Fruit fly (Drosophila melanogaster) whole organism, embryonic: Measurements from ENCODE around the gene CG16753.

Experiments
- CG10979 ChIP-seq: fragments of 200-800 bp; sonication (Bioruptor generic); optimal IDR thresholded peaks from 2 replicates; lab custom pipeline; 2018; ENCODE audit warnings: missing biosample characterization, mild to moderate bottlenecking, missing genetic modification characterization, moderate library complexity
- CG11093 ChIP-seq: fragments of 200-800 bp; sonication (Bioruptor generic); IDR thresholded peaks from 3 replicates; pipeline ENCODE4 v1.3.6; 2022; ENCODE audit warnings: missing biosample characterization, missing genetic modification characterization
- CG11504 ChIP-seq: fragments of 200-800 bp; sonication (Bioruptor generic); optimal IDR thresholded peaks from 3 replicates; lab custom pipeline; 2019; ENCODE audit warnings: missing biosample characterization, mild to moderate bottlenecking, missing genetic modification characterization, moderate library complexity
- CG14050 ChIP-seq: fragments of 200-800 bp; sonication (Bioruptor generic); IDR thresholded peaks from 3 replicates; pipeline ENCODE4 v1.3.6; 2022; ENCODE audit warnings: missing biosample characterization, missing genetic modification characterization
- CG14860 ChIP-seq: fragments of 200-800 bp; sonication (Bioruptor generic); IDR thresholded peaks from 3 replicates; pipeline ENCODE4 v1.3.6; 2022; ENCODE audit warnings: missing biosample characterization, missing genetic modification characterization; ENCODE audit not compliant: partially characterized antibody
- CG1647 ChIP-seq: fragments of 200-800 bp; sonication (Bioruptor generic); optimal IDR thresholded peaks from 3 replicates; lab custom pipeline; 2016; ENCODE audit warnings: missing biosample characterization, missing genetic modification characterization
- CG17359 ChIP-seq: fragments of 200-800 bp; sonication (Bioruptor generic); optimal IDR thresholded peaks from 3 replicates; lab custom pipeline; 2018; ENCODE audit warnings: missing biosample characterization, mild to moderate bottlenecking, missing genetic modification characterization, moderate library complexity
- CG2129 ChIP-seq: fragments of 200-800 bp; sonication (Bioruptor generic); IDR thresholded peaks from 2 replicates; pipeline ENCODE4 v1.3.6; 2022; ENCODE audit warnings: missing biosample characterization, missing genetic modification characterization; ENCODE audit not compliant: partially characterized antibody
- CG2199 ChIP-seq: fragments of 200-800 bp; sonication (Bioruptor generic); IDR thresholded peaks from 3 replicates; pipeline ENCODE4 v1.3.6; 2022; ENCODE audit warnings: missing biosample characterization, missing genetic modification characterization
- CG4328 ChIP-seq: fragments of 200-800 bp; sonication (Bioruptor generic); optimal IDR thresholded peaks from 3 replicates; lab custom pipeline; 2017; ENCODE audit warnings: missing biosample characterization, missing genetic modification reagents, missing genetic modification characterization
- CG6272 ChIP-seq: fragments of 200-800 bp; sonication (Bioruptor generic); IDR thresholded peaks from 2 replicates; pipeline ENCODE4 v1.3.6; 2022; ENCODE audit warnings: missing biosample characterization, missing genetic modification characterization
- CG6689 ChIP-seq: fragments of 200-800 bp; sonication (Bioruptor generic); IDR thresholded peaks from 2 replicates; pipeline ENCODE4 v1.3.6; 2022; ENCODE audit warnings: missing biosample characterization, missing genetic modification characterization
- CG6813 ChIP-seq: fragments of 200-800 bp; sonication (Bioruptor generic); optimal IDR thresholded peaks from 2 replicates; lab custom pipeline; 2017; ENCODE audit warnings: missing biosample characterization, missing genetic modification characterization, mild to moderate bottlenecking, moderate library complexity, missing genetic modification reagents
- CG8281 ChIP-seq: fragments of 200-800 bp; sonication (Bioruptor generic); optimal IDR thresholded peaks from 2 replicates; lab custom pipeline; 2018; ENCODE audit warnings: missing biosample characterization, mild to moderate bottlenecking, missing genetic modification characterization, moderate library complexity
- CG8944 ChIP-seq: fragments of 200-800 bp; sonication (Bioruptor generic); optimal IDR thresholded peaks from 3 replicates; lab custom pipeline; 2016; ENCODE audit warnings: missing biosample characterization, missing genetic modification characterization
- Chrac-16 ChIP-seq: fragments of 200-800 bp; sonication (Bioruptor generic); optimal IDR thresholded peaks from 3 replicates; lab custom pipeline; 2016; ENCODE audit warnings: missing biosample characterization, missing genetic modification characterization
- Drgx ChIP-seq: fragments of 200-800 bp; sonication (Bioruptor generic); IDR thresholded peaks from 2 replicates; pipeline ENCODE4 v1.3.6; 2022; ENCODE audit warnings: missing biosample characterization, missing genetic modification characterization
- ERR ChIP-seq: fragments of 200-800 bp; sonication (Bioruptor generic); optimal IDR thresholded peaks from 2 replicates; lab custom pipeline; 2016; ENCODE audit warnings: missing biosample characterization, missing genetic modification characterization
- Ets65A ChIP-seq: fragments of 200-800 bp; sonication (Bioruptor generic); peaks from one replicate; lab custom pipeline; 2016; ENCODE audit warnings: missing biosample characterization, missing genetic modification characterization
- Fer1 ChIP-seq: fragments of 200-800 bp; sonication (Bioruptor generic); optimal IDR thresholded peaks from 2 replicates; lab custom pipeline; 2017; ENCODE audit warnings: missing biosample characterization, mild to moderate bottlenecking, missing genetic modification characterization
- HmgZ ChIP-seq: fragments of 200-800 bp; sonication (Bioruptor generic); optimal IDR thresholded peaks from 2 replicates; lab custom pipeline; 2018; ENCODE audit warnings: missing biosample characterization, mild to moderate bottlenecking, missing genetic modification characterization
- Hr39 ChIP-seq: fragments of >200 bp; optimal IDR thresholded peaks from 2 replicates; lab custom pipeline; 2017
- Jarid2 ChIP-seq: fragments of 200-800 bp; sonication (Bioruptor generic); optimal IDR thresholded peaks from 3 replicates; lab custom pipeline; 2017; ENCODE audit warnings: mild to moderate bottlenecking, missing biosample characterization, missing genetic modification reagents, missing genetic modification characterization
- MESR4 ChIP-seq: fragments of 200-800 bp; sonication (Bioruptor generic); optimal IDR thresholded peaks from 2 replicates; lab custom pipeline; 2018; ENCODE audit warnings: missing biosample characterization, mild to moderate bottlenecking, missing genetic modification characterization, moderate library complexity
- NfI ChIP-seq: fragments of 200-800 bp; sonication (Bioruptor generic); optimal IDR thresholded peaks from 3 replicates; lab custom pipeline; 2018; ENCODE audit warnings: missing biosample characterization, mild to moderate bottlenecking, missing genetic modification characterization, moderate library complexity
- Ravus ChIP-seq: fragments of 200-800 bp; sonication (Bioruptor generic); IDR thresholded peaks from 2 replicates; pipeline ENCODE4 v1.3.6; 2022; ENCODE audit warnings: missing biosample characterization, missing genetic modification characterization
- Taf1 ChIP-seq: fragments of 200-800 bp; sonication (Bioruptor generic); IDR thresholded peaks from 2 replicates; pipeline ENCODE4 v1.3.6; 2022; ENCODE audit warnings: missing biosample characterization, missing genetic modification characterization
- Trl ChIP-seq, 3 experiments: fragments of >200 bp in 2 of 3; fragments of 200-800 bp in 1 of 3; sonication (Bioruptor generic) in 1 of 3; optimal IDR thresholded peaks; 2 replicates in 1 of 3; 3 replicates in 2 of 3; lab custom pipeline; 2016 to 2017; ENCODE audit warnings: missing biosample characterization in 1 of 3, missing genetic modification characterization in 1 of 3
- YL-1 ChIP-seq: fragments of 200-800 bp; sonication (Bioruptor generic); optimal IDR thresholded peaks from 3 replicates; lab custom pipeline; 2017; ENCODE audit warnings: missing biosample characterization, mild to moderate bottlenecking, missing genetic modification characterization
- abd-A ChIP-seq: fragments of 200-800 bp; sonication (Bioruptor generic); optimal IDR thresholded peaks from 3 replicates; lab custom pipeline; 2019; ENCODE audit warnings: missing biosample characterization, mild to moderate bottlenecking, missing genetic modification characterization, moderate library complexity
- br ChIP-seq: fragments of >200 bp; optimal IDR thresholded peaks from 2 replicates; lab custom pipeline; 2017
- chn ChIP-seq: fragments of 200-800 bp; sonication (Bioruptor generic); optimal IDR thresholded peaks from 2 replicates; lab custom pipeline; 2016; ENCODE audit warnings: missing biosample characterization, missing genetic modification characterization
- dpn ChIP-seq, 2 experiments: fragments of 200-800 bp; sonication (Bioruptor generic); optimal IDR thresholded peaks; 3 replicates each; lab custom pipeline; 2016; ENCODE audit warnings: missing biosample characterization in 2 of 2, missing genetic modification characterization in 2 of 2
- eve ChIP-seq, 2 experiments: fragments of >200 bp; optimal IDR thresholded peaks; 2 replicates each; lab custom pipeline; 2017; ENCODE audit warnings: missing biosample characterization in 2 of 2, missing genetic modification characterization in 2 of 2
- fd102C ChIP-seq: fragments of 200-800 bp; sonication (Bioruptor generic); optimal IDR thresholded peaks from 2 replicates; lab custom pipeline; 2018; ENCODE audit warnings: missing biosample characterization, mild to moderate bottlenecking, missing genetic modification characterization, moderate library complexity
- fd3F ChIP-seq: fragments of 200-800 bp; sonication (Bioruptor generic); optimal IDR thresholded peaks from 2 replicates; lab custom pipeline; 2018; ENCODE audit warnings: missing biosample characterization, mild to moderate bottlenecking, missing genetic modification characterization, moderate library complexity
- ftz-f1 ChIP-seq: fragments of 200-800 bp; sonication (Bioruptor generic); optimal IDR thresholded peaks from 2 replicates; lab custom pipeline; 2016; ENCODE audit warnings: missing biosample characterization, missing genetic modification characterization
- gem ChIP-seq: fragments of 200-800 bp; sonication (Bioruptor generic); optimal IDR thresholded peaks from 2 replicates; lab custom pipeline; 2019; ENCODE audit warnings: missing biosample characterization, mild to moderate bottlenecking, missing genetic modification characterization, moderate library complexity
- her ChIP-seq: fragments of 200-800 bp; sonication (Bioruptor generic); optimal IDR thresholded peaks from 2 replicates; lab custom pipeline; 2016; ENCODE audit warnings: missing biosample characterization, missing genetic modification characterization
- jumu ChIP-seq: fragments of 200-800 bp; sonication (Bioruptor generic); optimal IDR thresholded peaks from 3 replicates; lab custom pipeline; 2016; ENCODE audit warnings: missing biosample characterization, missing genetic modification characterization
- kni ChIP-seq: fragments of 200-800 bp; sonication (Bioruptor generic); optimal IDR thresholded peaks from 3 replicates; lab custom pipeline; 2017; ENCODE audit warnings: mild to moderate bottlenecking, missing biosample characterization, missing genetic modification reagents, missing genetic modification characterization
- pho ChIP-seq: fragments of 200-800 bp; sonication (Bioruptor generic); optimal IDR thresholded peaks from 2 replicates; lab custom pipeline; 2016; ENCODE audit warnings: missing biosample characterization, missing genetic modification characterization
- pros ChIP-seq: fragments of 200-800 bp; sonication (Bioruptor generic); optimal IDR thresholded peaks from 3 replicates; lab custom pipeline; 2019; ENCODE audit warnings: missing biosample characterization, mild to moderate bottlenecking, missing genetic modification characterization, moderate library complexity
- row ChIP-seq: fragments of 200-800 bp; sonication (Bioruptor generic); IDR thresholded peaks from 3 replicates; pipeline ENCODE4 v1.3.6; 2022; ENCODE audit warnings: missing biosample characterization, missing genetic modification characterization
- sr ChIP-seq: fragments of 200-800 bp; sonication (Bioruptor generic); IDR thresholded peaks from 3 replicates; pipeline ENCODE4 v1.3.6; 2022; ENCODE audit warnings: missing biosample characterization, missing genetic modification characterization
- stwl ChIP-seq: fragments of 200-800 bp; sonication (Bioruptor generic); optimal IDR thresholded peaks from 3 replicates; lab custom pipeline; 2018; ENCODE audit warnings: missing biosample characterization, mild to moderate bottlenecking, missing genetic modification characterization, moderate library complexity
- tap ChIP-seq: fragments of 200-800 bp; optimal IDR thresholded peaks from 3 replicates; lab custom pipeline; 2019; ENCODE audit warnings: missing biosample characterization, mild to moderate bottlenecking, missing genetic modification characterization, moderate library complexity
- twi ChIP-seq: fragments of 200-800 bp; optimal IDR thresholded peaks from 2 replicates; lab custom pipeline; 2019; ENCODE audit warnings: missing biosample characterization, mild to moderate bottlenecking, missing genetic modification characterization, moderate library complexity

Gene CG16753

dm6 chr3L:3070274-3071204 is 15.7 kb downstream of the CG16753 start, which contains the start of the genes CG32486 and PAN3 (continued):
- TF ChIP-seq pho: peak; percentile 20
- no peak for TF ChIP-seq Taf1 (GFP tag; lab: Robert Waterston, UW)
- peak; percentile 77 for TF ChIP-seq Fer1 (GFP tag; lab: Kevin White, UChicago)
- TF ChIP-seq her (GFP tag; lab: Kevin White, UChicago): peak; percentile 70
- no peak for TF ChIP-seq eve (GFP tag; optimal IDR thresholded peaks at IDR 0.05; lab: Kevin White, UChicago)
- peak; percentile 52 for TF ChIP-seq tap (tag; lab: Kevin White, UChicago)
- TF ChIP-seq Ravus (GFP tag; lab: Robert Waterston, UW): no peak
- TF ChIP-seq chn: peak; percentile 19
- peak; percentile 61 for TF ChIP-seq CG11504 (tag; lab: Kevin White, UChicago)
- TF ChIP-seq CG6272 (GFP tag; lab: Robert Waterston, UW): peak; percentile 33; the same call in 1 of the 2 replicates
- peak; percentile 54 for TF ChIP-seq gem
- peak; percentile 51 for TF ChIP-seq stwl
- TF ChIP-seq br (lab: Kevin White, UChicago): no peak
- TF ChIP-seq dpn (GFP tag; optimal IDR thresholded peaks at IDR 0.05; lab: Kevin White, UChicago): peak; percentile 21 to 46
- peak; percentile 62 for TF ChIP-seq CG14860 (GFP tag; lab: Robert Waterston, UW)
- TF ChIP-seq MESR4 (GFP tag; lab: Kevin White, UChicago): peak; percentile 44
- peak; percentile 94 for TF ChIP-seq Jarid2 (GFP tag; lab: Kevin White, UChicago)
- peak; percentile 53 for TF ChIP-seq row (GFP tag; lab: Robert Waterston, UW)
- peak; percentile 40 for TF ChIP-seq twi (tag; lab: Kevin White, UChicago)
- TF ChIP-seq HmgZ (tag; lab: Kevin White, UChicago): peak; percentile 88
- TF ChIP-seq CG4328 (GFP tag; lab: Kevin White, UChicago): peak; percentile 11
- TF ChIP-seq kni (GFP tag; lab: Kevin White, UChicago): peak; percentile 20
- TF ChIP-seq Ets65A (GFP tag; lab: Kevin White, UChicago): peak; percentile 89
- TF ChIP-seq abd-A (tag; lab: Kevin White, UChicago): peak; percentile 84
- peak; percentile 45 for TF ChIP-seq NfI (GFP tag; lab: Kevin White, UChicago)
- TF ChIP-seq CG2199: 0 out of 3 replicates have a peak, but pooled peaks have one; percentile 42
- TF ChIP-seq fd3F: peak; percentile 9
- peak; percentile 71 for TF ChIP-seq CG2129 (GFP tag; lab: Robert Waterston, UW)
- peak; percentile 54 for TF ChIP-seq YL-1
- no peak for TF ChIP-seq CG14050 (GFP tag; lab: Robert Waterston, UW)
- peak; percentile 38 for TF ChIP-seq CG1647 (GFP tag; lab: Kevin White, UChicago)
- TF ChIP-seq Drgx (GFP tag; lab: Robert Waterston, UW): peak; percentile 26; the same call in 1 of the 2 replicates
- peak; percentile 62 for TF ChIP-seq CG6813 (GFP tag; lab: Kevin White, UChicago)
- no peak for TF ChIP-seq Hr39 (lab: Kevin White, UChicago)
- no peak for TF ChIP-seq CG11093 (GFP tag; lab: Robert Waterston, UW)
- peak; percentile 17; the same call in 1 of the 2 replicates for TF ChIP-seq CG6689 (GFP tag; lab: Robert Waterston, UW)
- peak; percentile 31 to 49 for TF ChIP-seq Trl (optimal IDR thresholded peaks at IDR 0.05; lab: Kevin White, UChicago)
- TF ChIP-seq Trl (GFP tag; optimal IDR thresholded peaks at IDR 0.05; lab: Kevin White, UChicago): peak; percentile 63
- no peak for TF ChIP-seq jumu (GFP tag; lab: Kevin White, UChicago)
- TF ChIP-seq pros (GFP tag; lab: Kevin White, UChicago): peak; percentile 82
- no peak for TF ChIP-seq CG10979 (tag; lab: Kevin White, UChicago)
- TF ChIP-seq ERR (GFP tag; lab: Kevin White, UChicago): peak; percentile 71
- TF ChIP-seq CG8944 (GFP tag; lab: Kevin White, UChicago): peak; percentile 6
- TF ChIP-seq sr: peak; percentile 85
- no peak for TF ChIP-seq Chrac-16 (GFP tag; lab: Kevin White, UChicago)
- peak; percentile 77 for TF ChIP-seq ftz-f1 (GFP tag; lab: Kevin White, UChicago)
- TF ChIP-seq CG17359: peak; percentile 39
- no peak for TF ChIP-seq CG8281 (tag; lab: Kevin White, UChicago)
- TF ChIP-seq fd102C: peak; percentile 18
